Fruit fly (Drosophila melanogaster): ENCODE data around the gene Dph4.

The Dph4 gene

DNA sequence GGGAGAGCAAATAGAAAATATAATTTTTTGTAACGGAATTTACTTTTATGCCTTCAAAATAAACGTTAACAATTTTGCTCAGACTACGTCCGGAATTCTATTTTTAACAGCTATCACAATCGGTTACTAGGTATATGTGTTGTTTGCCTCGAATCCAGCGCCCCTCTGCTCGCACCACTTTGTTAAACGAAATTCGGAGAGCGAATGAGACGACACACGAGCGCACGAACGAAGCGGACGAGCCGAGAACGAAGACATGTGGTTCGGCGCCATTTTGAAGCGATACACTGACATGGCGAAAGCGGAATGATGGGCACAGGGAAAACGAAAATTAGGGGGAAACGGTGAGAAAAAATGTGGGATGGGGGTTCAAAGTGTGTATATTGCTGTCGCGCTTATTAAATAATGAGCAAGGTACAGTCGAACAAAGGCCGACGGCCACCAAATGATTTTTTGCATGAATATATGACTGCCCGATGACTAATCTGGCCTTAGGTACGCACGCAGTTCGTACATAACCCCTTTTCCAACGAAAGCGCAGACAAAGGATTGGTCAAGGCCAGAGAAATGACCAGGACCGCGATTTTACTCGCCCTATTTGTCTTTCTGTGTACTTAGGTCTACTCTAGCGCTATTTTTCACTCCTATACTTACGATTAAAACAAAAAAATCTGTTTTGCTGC, 23.4 kb downstream of the Dph4 start (continued):
- TF ChIP-seq eyg (GFP tag; optimal IDR thresholded peaks at IDR 0.05), result peak; percentile 14
- peak; percentile 99 for TF ChIP-seq phol (tag; optimal IDR thresholded peaks at IDR 0.05)
- peak; percentile 39 for TF ChIP-seq caup (GFP tag; optimal IDR thresholded peaks at IDR 0.05; ENCODE audit: severe bottlenecking)
- peak; percentile 82 for TF ChIP-seq Tbp (GFP tag; optimal IDR thresholded peaks at IDR 0.05)
- TF ChIP-seq BtbVII (GFP tag; optimal IDR thresholded peaks at IDR 0.05), result peak; percentile 15
- TF ChIP-seq CG4328 (GFP tag; optimal IDR thresholded peaks at IDR 0.05), result peak; percentile 2
- TF ChIP-seq kay (GFP tag; optimal IDR thresholded peaks at IDR 0.05), result peak; percentile 37
- no peak for TF ChIP-seq CG30431 (GFP tag; optimal IDR thresholded peaks at IDR 0.05)
- no peak for TF ChIP-seq CG8478 (optimal IDR thresholded peaks at IDR 0.05)
- no peak for TF ChIP-seq Doc2 (GFP tag; IDR thresholded peaks at IDR 0.05)
- TF ChIP-seq Trl (optimal IDR thresholded peaks at IDR 0.05), result peak in 1 of 2 experiments; percentile 85
- peak; percentile 6 for TF ChIP-seq Trl (GFP tag; optimal IDR thresholded peaks at IDR 0.05)
- TF ChIP-seq CG6254 (GFP tag; optimal IDR thresholded peaks at IDR 0.05), result peak; percentile 37
- TF ChIP-seq cwo (GFP tag; optimal IDR thresholded peaks at IDR 0.05), result peak; percentile 48
- TF ChIP-seq CG17359 (tag; optimal IDR thresholded peaks at IDR 0.05), result no peak
- TF ChIP-seq crol (GFP tag; IDR thresholded peaks at IDR 0.05), result no peak
- TF ChIP-seq PHDP (tag; optimal IDR thresholded peaks at IDR 0.05), result peak; percentile 13
- no peak for TF ChIP-seq Atf-2 (GFP tag; optimal IDR thresholded peaks at IDR 0.05)
- peak; percentile 49 for TF ChIP-seq gro (GFP tag; optimal IDR thresholded peaks at IDR 0.05)
- TF ChIP-seq mirr (GFP tag; optimal IDR thresholded peaks at IDR 0.05), result peak; percentile 75
- peak; percentile 84 for TF ChIP-seq YL-1 (GFP tag; optimal IDR thresholded peaks at IDR 0.05)
- peak; percentile 9 for TF ChIP-seq Hmr (GFP tag; optimal IDR thresholded peaks at IDR 0.05)
- peak; percentile 70 for TF ChIP-seq sug (tag; optimal IDR thresholded peaks at IDR 0.05)
- TF ChIP-seq CG14050 (GFP tag; IDR thresholded peaks at IDR 0.05), result no peak
- TF ChIP-seq Ptx1 (GFP tag; IDR thresholded peaks at IDR 0.05), result no peak
- peak; percentile 33 for TF ChIP-seq CG13296 (GFP tag; optimal IDR thresholded peaks at IDR 0.05)
- TF ChIP-seq bigmax (GFP tag; optimal IDR thresholded peaks at IDR 0.05), result peak; percentile 94
- TF ChIP-seq CG17912 (GFP tag; optimal IDR thresholded peaks at IDR 0.05), result peak; percentile 85
- peak; percentile 1 for TF ChIP-seq CHES-1-like (GFP tag; optimal IDR thresholded peaks at IDR 0.05)
- no peak for TF ChIP-seq CG8765 (GFP tag; IDR thresholded peaks at IDR 0.05)
- peak; percentile 65 for TF ChIP-seq D (optimal IDR thresholded peaks at IDR 0.05)
- TF ChIP-seq D (GFP tag; optimal IDR thresholded peaks at IDR 0.05), result no peak
- peak; percentile 71 for TF ChIP-seq sens (GFP tag)
- peak; percentile 5 for TF ChIP-seq pb (GFP tag; optimal IDR thresholded peaks at IDR 0.05)
- TF ChIP-seq Nf-YC (tag; optimal IDR thresholded peaks at IDR 0.05), result peak; percentile 53
- peak in 1 of 2 experiments; percentile 33 for TF ChIP-seq Eip74EF (GFP tag; optimal IDR thresholded peaks at IDR 0.05)
- no peak for TF ChIP-seq Rfx (GFP tag; IDR thresholded peaks at IDR 0.05)
- TF ChIP-seq nom (GFP tag; optimal IDR thresholded peaks at IDR 0.05), result peak; percentile 75
- peak; percentile 18 for TF ChIP-seq Fer3 (tag; optimal IDR thresholded peaks at IDR 0.05)
- TF ChIP-seq CG10543 (GFP tag; optimal IDR thresholded peaks at IDR 0.05), result peak; percentile 96
- no peak for TF ChIP-seq Hand (GFP tag; optimal IDR thresholded peaks at IDR 0.05)
- peak; percentile 42 for TF ChIP-seq Fer1 (GFP tag; optimal IDR thresholded peaks at IDR 0.05)
- peak; percentile 15 for TF ChIP-seq scrt (GFP tag; optimal IDR thresholded peaks at IDR 0.05)
- TF ChIP-seq Blimp-1 (GFP tag; optimal IDR thresholded peaks at IDR 0.05), result no peak
- peak; percentile 95 for TF ChIP-seq psq (GFP tag; optimal IDR thresholded peaks at IDR 0.05)
- no peak for TF ChIP-seq CG9932 (GFP tag; IDR thresholded peaks at IDR 0.05)
- peak; percentile 1 for TF ChIP-seq Xbp1 (GFP tag; optimal IDR thresholded peaks at IDR 0.05)
